Worm (Caenorhabditis elegans) whole organism, mixed stage, embryonic: ENCODE measurements around the gene pnk-4.

Experiments
- lsy-2 ChIP-seq: fragments of 150-350 bp; optimal IDR thresholded peaks from 2 replicates; lab custom pipeline; 2014; ENCODE audit warnings: missing biosample characterization, missing genetic modification characterization
- mep-1 ChIP-seq: fragments of 150-350 bp; optimal IDR thresholded peaks from 2 replicates; lab custom pipeline; 2017; ENCODE audit warnings: missing biosample characterization, missing genetic modification reagents, missing genetic modification characterization, inconsistent platforms
- nhr-12 ChIP-seq: fragments of 150-350 bp; optimal IDR thresholded peaks from 2 replicates; lab custom pipeline; 2014; ENCODE audit warnings: missing biosample characterization, missing genetic modification characterization
- nhr-76 ChIP-seq: sonication (generic microtip); optimal IDR thresholded peaks from 2 replicates; lab custom pipeline; 2017; ENCODE audit warnings: missing biosample characterization, missing genetic modification characterization
- snpc-4 ChIP-seq: fragments of 150-350 bp; optimal IDR thresholded peaks from 2 replicates; lab custom pipeline; 2014; ENCODE audit warnings: missing biosample characterization, missing genetic modification characterization
- sptf-1 ChIP-seq: sonication (generic microtip); optimal IDR thresholded peaks from 2 replicates; lab custom pipeline; 2017; ENCODE audit warnings: mild to moderate bottlenecking, missing genetic modification characterization, moderate library complexity, missing compliant biosample characterization
- ztf-11 ChIP-seq: fragments of 150-350 bp; optimal IDR thresholded peaks from 2 replicates; lab custom pipeline; 2014; ENCODE audit warnings: missing biosample characterization, missing genetic modification characterization

DNA sequence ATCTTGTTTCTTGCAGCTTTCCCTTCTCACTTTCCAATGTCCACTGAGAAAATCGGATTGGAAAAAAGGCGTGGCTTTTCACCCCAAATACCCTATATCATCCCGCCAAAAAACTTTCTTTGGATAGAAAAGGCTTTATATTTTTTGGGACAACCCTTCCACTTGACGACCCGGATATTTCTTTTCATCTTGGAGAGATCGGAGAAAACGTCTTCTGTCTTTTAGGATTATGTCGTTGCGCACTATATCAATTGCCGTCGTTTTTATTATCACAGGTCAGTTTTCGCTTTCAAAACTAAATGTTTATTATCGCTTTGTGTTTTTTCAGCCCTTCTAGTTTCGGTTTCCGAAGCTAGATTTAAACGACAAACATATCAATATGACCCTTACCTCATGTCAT lies 43.8 kb upstream of the pnk-4 start, which contains the start of gene Y64H9A.2:
- TF ChIP-seq mep-1 (tag; lab: Kevin White, UChicago) (no peak), sptf-1 (tag; lab: Kevin White, UChicago) (no peak), nhr-12 (no peak), snpc-4 (tag; lab: Kevin White, UChicago) (no peak), lsy-2 (no peak), ztf-11 (tag; lab: Kevin White, UChicago) (no peak), nhr-76 (tag; lab: Kevin White, UChicago) (no peak)
